Worm (Caenorhabditis elegans) whole organism, early embryonic: ENCODE measurements around the gene T23B12.6.

Experiments
- F13C5.2 ChIP-seq: sonication (generic microtip); optimal IDR thresholded peaks from 2 replicates; lab custom pipeline; 2017; ENCODE audit warnings: mild to moderate bottlenecking, missing genetic modification characterization, inconsistent platforms, missing compliant biosample characterization
- aly-1 ChIP-seq: sonication (generic microtip); optimal IDR thresholded peaks from 2 replicates; lab custom pipeline; 2016; ENCODE audit warnings: missing genetic modification characterization, missing compliant biosample characterization
- ama-1 ChIP-seq: fragments of 150-350 bp; optimal IDR thresholded peaks from 2 replicates; lab custom pipeline; 2014
- ceh-13 ChIP-seq: fragments of 200-800 bp; sonication (Bioruptor generic); optimal IDR thresholded peaks from 2 replicates; lab custom pipeline; 2018; ENCODE audit warnings: mild to moderate bottlenecking, missing genetic modification characterization, missing compliant biosample characterization
- ceh-36 ChIP-seq: sonication (generic microtip); optimal IDR thresholded peaks from 2 replicates; lab custom pipeline; 2016; ENCODE audit warnings: missing genetic modification characterization, inconsistent platforms, missing compliant biosample characterization
- flt-1 ChIP-seq: fragments of 200-800 bp; sonication (Bioruptor generic); IDR thresholded peaks from 2 replicates; pipeline ENCODE4 v1.3.6; 2022; ENCODE audit warnings: missing genetic modification characterization, missing compliant biosample characterization
- hmg-4 ChIP-seq: fragments of 200-800 bp; sonication (Bioruptor generic); optimal IDR thresholded peaks from 2 replicates; lab custom pipeline; 2018; ENCODE audit warnings: mild to moderate bottlenecking, missing genetic modification characterization, missing compliant biosample characterization
- hnd-1 ChIP-seq: sonication (generic microtip); optimal IDR thresholded peaks from 2 replicates; lab custom pipeline; 2016; ENCODE audit warnings: missing genetic modification characterization, missing compliant biosample characterization
- sea-1 ChIP-seq: fragments of 200-800 bp; sonication (Bioruptor generic); conservative IDR thresholded peaks from 2 replicates; pipeline ENCODE4 v1.3.6; 2022; ENCODE audit warnings: missing genetic modification characterization, missing compliant biosample characterization
- tbx-11 ChIP-seq: fragments of 200-800 bp; sonication (Bioruptor generic); IDR thresholded peaks from 2 replicates; pipeline ENCODE4 v1.3.6; 2022; ENCODE audit warnings: missing genetic modification characterization, missing compliant biosample characterization

- TF ChIP-seq hmg-4 (GFP tag; lab: Kevin White, UChicago) (no peak), sea-1 (GFP tag; lab: Robert Waterston, UW) (no peak), ama-1 (lab: Kevin White, UChicago) (no peak), ceh-13 (GFP tag; lab: Kevin White, UChicago) (no peak), ceh-36 (tag; lab: Kevin White, UChicago) (no peak), F13C5.2 (tag; lab: Kevin White, UChicago) (no peak), aly-1 (no peak), hnd-1 (tag; lab: Kevin White, UChicago) (no peak), flt-1 (GFP tag; lab: Robert Waterston, UW) (no peak), tbx-11 (GFP tag; lab: Robert Waterston, UW) (no peak)
Observed at ce11 chrV:8413432-8414021, 46.7 kb downstream of the T23B12.6 start, which contains the start of gene vha-18.
